Worm (Caenorhabditis elegans) whole organism, L1 larva: ENCODE data around the gene nspc-1.

Experiments
- C34B4.2 ChIP-seq: sonication (generic microtip); optimal IDR thresholded peaks from 2 replicates; lab custom pipeline; 2017; ENCODE audit warnings: mild to moderate bottlenecking, missing genetic modification characterization, missing compliant biosample characterization
- alr-1 ChIP-seq: fragments of 200-800 bp; sonication (Bioruptor generic); optimal IDR thresholded peaks from 2 replicates; lab custom pipeline; 2018; ENCODE audit warnings: borderline replicate concordance, mild to moderate bottlenecking, missing genetic modification characterization, missing compliant biosample characterization
- aly-2 ChIP-seq: fragments of 150-350 bp; optimal IDR thresholded peaks from 2 replicates; lab custom pipeline; 2014; ENCODE audit warnings: missing biosample characterization, missing genetic modification characterization
- ama-1 ChIP-seq: fragments of 150-350 bp; optimal IDR thresholded peaks from 2 replicates; lab custom pipeline; 2014
- ceh-63 ChIP-seq: fragments of 200-800 bp; sonication (Bioruptor generic); optimal IDR thresholded peaks from 2 replicates; lab custom pipeline; 2018; ENCODE audit warnings: mild to moderate bottlenecking, missing genetic modification characterization, missing compliant biosample characterization
- efl-1 ChIP-seq, 4 experiments: fragments of 150-350 bp; optimal IDR thresholded peaks in 3 of 4; peaks in 1 of 4; 1 replicate in 1 of 4; 2 replicates in 3 of 4; lab custom pipeline; 2014; ENCODE audit warnings: missing biosample characterization in 2 of 4, missing genetic modification characterization in 2 of 4, missing genetic modification reagents in 2 of 4
- efl-3 ChIP-seq: fragments of 200-800 bp; sonication (Bioruptor generic); optimal IDR thresholded peaks from 2 replicates; lab custom pipeline; 2018; ENCODE audit warnings: mild to moderate bottlenecking, missing genetic modification characterization, missing compliant biosample characterization
- egl-13 ChIP-seq: sonication (generic microtip); optimal IDR thresholded peaks from 2 replicates; lab custom pipeline; 2016; ENCODE audit warnings: missing genotype, missing genetic modification reagents, missing genetic modification characterization, missing compliant biosample characterization
- elt-2 ChIP-seq: sonication (generic microtip); optimal IDR thresholded peaks from 2 replicates; lab custom pipeline; 2016; ENCODE audit warnings: missing genetic modification characterization, mild to moderate bottlenecking, inconsistent platforms, missing compliant biosample characterization, missing genetic modification reagents
- fkh-10 ChIP-seq: sonication (generic microtip); optimal IDR thresholded peaks from 2 replicates; lab custom pipeline; 2017; ENCODE audit warnings: missing biosample characterization, missing genetic modification reagents, missing genetic modification characterization
- grh-1 ChIP-seq: fragments of 200-800 bp; sonication (Bioruptor generic); IDR thresholded peaks from 2 replicates; pipeline ENCODE4 v1.3.6; 2022; ENCODE audit warnings: missing genetic modification reagents, missing genetic modification characterization, missing compliant biosample characterization
- hlh-17 ChIP-seq: fragments of 200-800 bp; sonication (Bioruptor generic); optimal IDR thresholded peaks from 2 replicates; lab custom pipeline; 2018; ENCODE audit warnings: missing genetic modification characterization, mild to moderate bottlenecking, missing compliant biosample characterization, moderate library complexity, borderline replicate concordance
- hlh-4 ChIP-seq: sonication (generic microtip); optimal IDR thresholded peaks from 2 replicates; lab custom pipeline; 2016; ENCODE audit warnings: mild to moderate bottlenecking, missing genetic modification characterization, missing compliant biosample characterization
- hpl-2 ChIP-seq: fragments of 150-350 bp; optimal IDR thresholded peaks from 2 replicates; lab custom pipeline; 2014; ENCODE audit warnings: missing biosample characterization, missing genetic modification reagents, missing genetic modification characterization
- lin-14 ChIP-seq: fragments of 200-800 bp; sonication (Bioruptor generic); optimal IDR thresholded peaks from 2 replicates; lab custom pipeline; 2018; ENCODE audit warnings: mild to moderate bottlenecking, missing genetic modification characterization, moderate library complexity, missing compliant biosample characterization
- lin-15B ChIP-seq: fragments of 150-350 bp; sonication (generic microtip); optimal IDR thresholded peaks from 3 replicates; lab custom pipeline; 2014; ENCODE audit warnings: missing biosample characterization, missing genetic modification characterization
- mab-9 ChIP-seq: fragments of 200-800 bp; sonication (Bioruptor generic); IDR thresholded peaks from 2 replicates; pipeline ENCODE4 v1.3.6; 2022; ENCODE audit warnings: missing genetic modification reagents, missing genetic modification characterization, missing compliant biosample characterization
- mdl-1 ChIP-seq, 2 experiments: fragments of 150-350 bp; optimal IDR thresholded peaks; 2 replicates each; lab custom pipeline; 2014 to 2017; ENCODE audit warnings: missing biosample characterization in 2 of 2, missing genetic modification characterization in 2 of 2, inconsistent platforms in 1 of 2
- nhr-12 ChIP-seq: sonication (generic microtip); optimal IDR thresholded peaks from 2 replicates; lab custom pipeline; 2017; ENCODE audit warnings: missing biosample characterization, missing genetic modification characterization
- nhr-19 ChIP-seq: fragments of 200-800 bp; sonication (Bioruptor generic); conservative IDR thresholded peaks from 2 replicates; pipeline ENCODE4 v1.3.6; 2022; ENCODE audit warnings: missing genetic modification characterization, missing compliant biosample characterization
- nhr-20 ChIP-seq: sonication (generic microtip); optimal IDR thresholded peaks from 2 replicates; lab custom pipeline; 2016; ENCODE audit warnings: mild to moderate bottlenecking, missing genetic modification characterization, missing compliant biosample characterization
- nhr-237 ChIP-seq: fragments of 150-350 bp; optimal IDR thresholded peaks from 2 replicates; lab custom pipeline; 2014; ENCODE audit warnings: missing biosample characterization, missing genetic modification characterization
- nhr-47 ChIP-seq: sonication (generic microtip); optimal IDR thresholded peaks from 2 replicates; lab custom pipeline; 2016; ENCODE audit warnings: mild to moderate bottlenecking, missing genetic modification characterization, moderate library complexity, missing compliant biosample characterization
- nhr-84 ChIP-seq: sonication (generic microtip); optimal IDR thresholded peaks from 2 replicates; lab custom pipeline; 2017; ENCODE audit warnings: missing biosample characterization, missing genetic modification characterization
- nhr-85 ChIP-seq: sonication (generic microtip); peaks from one replicate; lab custom pipeline; 2016; ENCODE audit warnings: missing genetic modification characterization, inconsistent platforms, missing compliant biosample characterization
- pag-3 ChIP-seq: sonication (generic microtip); optimal IDR thresholded peaks from 2 replicates; lab custom pipeline; 2017; ENCODE audit warnings: missing genetic modification characterization, mild to moderate bottlenecking, missing compliant biosample characterization, antibody characterized with exemption, borderline replicate concordance; ENCODE audit not compliant: insufficient read depth
- pax-3 ChIP-seq: fragments of 200-800 bp; sonication (Bioruptor generic); optimal IDR thresholded peaks from 2 replicates; lab custom pipeline; 2018; ENCODE audit warnings: mild to moderate bottlenecking, missing genetic modification characterization, moderate library complexity, missing compliant biosample characterization
- pqm-1 ChIP-seq: sonication (generic microtip); optimal IDR thresholded peaks from 3 replicates; lab custom pipeline; 2017; ENCODE audit warnings: missing biosample characterization, missing genetic modification characterization
- snpc-4 ChIP-seq: fragments of 150-350 bp; optimal IDR thresholded peaks from 2 replicates; lab custom pipeline; 2014; ENCODE audit warnings: missing biosample characterization, missing genetic modification characterization
- snu-23 ChIP-seq: sonication (generic microtip); optimal IDR thresholded peaks from 2 replicates; lab custom pipeline; 2016; ENCODE audit warnings: missing genetic modification characterization, missing compliant biosample characterization
- sox-4 ChIP-seq: sonication (generic microtip); optimal IDR thresholded peaks from 2 replicates; lab custom pipeline; 2016; ENCODE audit warnings: missing genetic modification characterization, missing compliant biosample characterization
- sup-37 ChIP-seq: fragments of 200-800 bp; sonication (Bioruptor generic); optimal IDR thresholded peaks from 2 replicates; lab custom pipeline; 2018; ENCODE audit warnings: mild to moderate bottlenecking, missing genetic modification characterization, missing compliant biosample characterization
- tbx-2 ChIP-seq: sonication (generic microtip); optimal IDR thresholded peaks from 2 replicates; lab custom pipeline; 2016; ENCODE audit warnings: missing genetic modification characterization, missing compliant biosample characterization
- unc-130 ChIP-seq: fragments of 150-350 bp; optimal IDR thresholded peaks from 2 replicates; lab custom pipeline; 2017; ENCODE audit warnings: missing biosample characterization, missing genetic modification characterization, inconsistent platforms
- unc-62 ChIP-seq: fragments of 150-350 bp; optimal IDR thresholded peaks from 2 replicates; lab custom pipeline; 2014; ENCODE audit warnings: missing biosample characterization, missing genetic modification reagents, missing genetic modification characterization
- unc-86 ChIP-seq: sonication (generic microtip); optimal IDR thresholded peaks from 2 replicates; lab custom pipeline; 2016; ENCODE audit warnings: missing genetic modification characterization, missing compliant biosample characterization
- unc-98 ChIP-seq: fragments of 200-800 bp; sonication (Bioruptor generic); IDR thresholded peaks from 2 replicates; pipeline ENCODE4 v1.3.6; 2022; ENCODE audit warnings: missing genetic modification characterization, missing compliant biosample characterization
- vab-15 ChIP-seq: sonication (generic microtip); optimal IDR thresholded peaks from 2 replicates; lab custom pipeline; 2017; ENCODE audit warnings: missing genotype, mild to moderate bottlenecking, missing genetic modification characterization, missing compliant biosample characterization
- xbp-1 ChIP-seq: sonication (generic microtip); optimal IDR thresholded peaks from 2 replicates; lab custom pipeline; 2016; ENCODE audit warnings: missing genetic modification characterization, missing compliant biosample characterization

The nspc-1 gene

DNA sequence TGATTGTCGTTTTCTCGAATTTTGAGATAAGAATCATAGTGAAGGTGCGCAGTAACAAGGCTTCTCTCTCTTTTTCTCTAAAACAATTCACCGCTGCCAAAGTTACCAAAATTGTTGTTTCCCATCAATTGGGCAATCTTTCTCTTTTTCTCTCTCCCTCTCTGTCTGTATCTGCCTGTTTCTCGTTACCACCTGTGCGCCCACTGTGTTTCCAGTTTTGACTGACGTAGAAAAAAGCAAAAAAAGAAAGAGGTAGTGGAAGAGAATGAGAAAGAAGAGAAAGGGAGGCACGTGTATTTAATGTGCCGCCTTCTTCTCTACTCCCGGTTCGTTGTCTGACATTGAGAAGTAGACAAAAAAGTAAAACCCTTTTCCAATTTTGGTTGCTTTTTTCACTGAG is 15.2 kb upstream of the nspc-1 start (continued):
- TF ChIP-seq nhr-47 (tag; lab: Kevin White, UChicago) = peak; percentile 56
- TF ChIP-seq hlh-17 (GFP tag; lab: Kevin White, UChicago) = no peak
- TF ChIP-seq unc-62 (GFP tag; lab: Kevin White, UChicago) = no peak
- TF ChIP-seq snu-23 (GFP tag; lab: Kevin White, UChicago) = peak; percentile 79
- no peak for TF ChIP-seq pag-3 (tag; lab: Kevin White, UChicago)
- TF ChIP-seq lin-14 (GFP tag; lab: Kevin White, UChicago) = peak; percentile 90
- TF ChIP-seq C34B4.2 (tag; lab: Kevin White, UChicago) = no peak
- no peak for TF ChIP-seq pax-3
- TF ChIP-seq unc-98 (GFP tag; lab: Robert Waterston, UW) = no peak
- no peak for TF ChIP-seq ama-1
- TF ChIP-seq alr-1 (tag; lab: Kevin White, UChicago) = no peak
- TF ChIP-seq unc-130 (tag; lab: Kevin White, UChicago) = no peak
- TF ChIP-seq hpl-2 (GFP tag; lab: Kevin White, UChicago) = no peak
- no peak for TF ChIP-seq snpc-4 (tag; lab: Kevin White, UChicago)
- no peak for TF ChIP-seq egl-13 (tag; lab: Kevin White, UChicago)
- no peak for TF ChIP-seq unc-86 (tag; lab: Kevin White, UChicago)
- TF ChIP-seq pqm-1 (tag; lab: Kevin White, UChicago) = no peak
- TF ChIP-seq hlh-4 = no peak
- peak; percentile 56 for TF ChIP-seq nhr-237 (tag; lab: Kevin White, UChicago)
- TF ChIP-seq grh-1 (GFP tag; lab: Robert Waterston, UW) = peak; percentile 63
- TF ChIP-seq lin-15B (tag; lab: Kevin White, UChicago) = no peak
- peak; percentile 62 for TF ChIP-seq tbx-2 (tag; lab: Kevin White, UChicago)
- TF ChIP-seq vab-15 (tag; lab: Kevin White, UChicago) = no peak
- no peak for TF ChIP-seq nhr-12
- TF ChIP-seq xbp-1 (tag; lab: Kevin White, UChicago) = peak; percentile 63
- no peak for TF ChIP-seq ceh-63 (GFP tag; lab: Kevin White, UChicago)
- no peak for TF ChIP-seq sox-4 (tag; lab: Kevin White, UChicago)
- TF ChIP-seq nhr-19 (GFP tag; lab: Robert Waterston, UW) = peak; percentile 56
- TF ChIP-seq mab-9 = no peak
- TF ChIP-seq mdl-1 (tag; optimal IDR thresholded peaks at IDR 0.05; lab: Kevin White, UChicago) = peak in 1 of 2 experiments; percentile 85
- TF ChIP-seq nhr-84 = no peak
- TF ChIP-seq, all 84 proteins: peak for 30

DNA sequence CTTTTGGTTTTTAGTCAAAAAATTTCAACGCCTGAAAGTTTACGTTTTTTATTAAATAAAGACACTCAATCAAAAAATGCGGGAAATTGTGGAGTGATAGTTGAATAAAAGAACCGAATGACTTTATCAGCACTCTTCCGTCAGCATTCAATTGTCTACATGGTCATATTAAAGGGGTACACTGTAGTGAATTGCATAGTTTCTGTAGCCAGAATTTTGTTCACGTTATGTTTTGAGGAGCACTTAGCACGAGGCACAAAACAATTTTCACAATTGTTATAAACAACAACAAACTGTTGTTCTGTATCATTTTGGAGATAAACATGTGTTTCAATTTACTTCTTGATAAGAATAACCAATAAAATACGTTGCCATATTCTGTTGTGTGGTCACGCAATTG is 14.1 kb upstream of the nspc-1 start, which contains the start of gene D2021.4:
TSS of gene D2021.4 (minus strand) at position 48 of the 400 bp plus-strand sequence.
- TF ChIP-seq elt-2 (tag; lab: Kevin White, UChicago) = peak; percentile 48
- TF ChIP-seq sox-4 (tag; lab: Kevin White, UChicago) = no peak
- TF ChIP-seq pax-3 = no peak
- TF ChIP-seq nhr-20 = no peak
- TF ChIP-seq ama-1 = no peak
- TF ChIP-seq efl-3 (GFP tag; lab: Kevin White, UChicago) = no peak
- no peak for TF ChIP-seq unc-98 (GFP tag; lab: Robert Waterston, UW)
- no peak for TF ChIP-seq lin-15B (tag; lab: Kevin White, UChicago)
- TF ChIP-seq fkh-10 (GFP tag; lab: Kevin White, UChicago) = no peak
- no peak for TF ChIP-seq xbp-1 (tag; lab: Kevin White, UChicago)
- TF ChIP-seq lin-14 (GFP tag; lab: Kevin White, UChicago) = no peak
- no peak for TF ChIP-seq nhr-85 (tag; lab: Kevin White, UChicago)
- no peak for TF ChIP-seq efl-1 (optimal IDR thresholded peaks at IDR 0.05; lab: Kevin White, UChicago)
- peak in 1 of 2 experiments; percentile 62 for TF ChIP-seq efl-1 (GFP tag; optimal IDR thresholded peaks at IDR 0.05 in 1 of 2; lab: Kevin White, UChicago)
- no peak for TF ChIP-seq aly-2 (tag; lab: Kevin White, UChicago)
- no peak for TF ChIP-seq sup-37
